Worm (Caenorhabditis elegans) whole organism, mixed stage, embryonic: ENCODE data around the gene F48F7.6.

Source experiments
- blmp-1 ChIP-seq: fragments of 150-350 bp; optimal IDR thresholded peaks from 2 replicates; lab custom pipeline; 2014; ENCODE audit warnings: missing biosample characterization, missing genetic modification characterization
- ceh-43 ChIP-seq: fragments of 200-800 bp; sonication (Bioruptor generic); optimal IDR thresholded peaks from 2 replicates; lab custom pipeline; 2018; ENCODE audit warnings: mild to moderate bottlenecking, missing genetic modification characterization, moderate library complexity, missing compliant biosample characterization
- lin-13 ChIP-seq: fragments of 150-350 bp; optimal IDR thresholded peaks from 2 replicates; lab custom pipeline; 2014; ENCODE audit warnings: missing biosample characterization, missing genetic modification characterization
- nhr-237 ChIP-seq: fragments of 150-350 bp; optimal IDR thresholded peaks from 2 replicates; lab custom pipeline; 2014; ENCODE audit warnings: missing biosample characterization, missing genetic modification characterization
- unc-62 ChIP-seq: fragments of 150-350 bp; optimal IDR thresholded peaks from 2 replicates; lab custom pipeline; 2014; ENCODE audit warnings: missing biosample characterization, missing genetic modification reagents, missing genetic modification characterization

- TF ChIP-seq lin-13 (tag; lab: Kevin White, UChicago) (no peak), blmp-1 (tag; lab: Kevin White, UChicago) (no peak), ceh-43 (GFP tag; lab: Kevin White, UChicago) (no peak), unc-62 (GFP tag; lab: Kevin White, UChicago) (no peak), nhr-237 (no peak)
These were observed 48.1 kb upstream of the F48F7.6 start, which contains the start of gene meg-1 for ce11 chrX:13929534-13929933.
